Worm (Caenorhabditis elegans) whole organism, dauer: ENCODE measurements around the gene ech-6.

Experiments
- unc-62 ChIP-seq: sonication (generic microtip); optimal IDR thresholded peaks from 2 replicates; lab custom pipeline; 2017; ENCODE audit warnings: missing biosample characterization, missing genetic modification reagents, missing genetic modification characterization

Gene ech-6

ce11 chrIII:9775916-9776315 lies 23.2 kb upstream of the ech-6 start:
- no peak for TF ChIP-seq unc-62 (GFP tag; lab: Kevin White, UChicago)

- TF ChIP-seq unc-62 (GFP tag; lab: Kevin White, UChicago), result no peak
These were observed 19.7 kb upstream of the ech-6 start for ce11 chrIII:9772394-9772793.

ce11 chrIII:9770590-9770989 lies 17.9 kb upstream of the ech-6 start:
- TF ChIP-seq unc-62 (GFP tag; lab: Kevin White, UChicago), result no peak

- no peak for TF ChIP-seq unc-62 (GFP tag; lab: Kevin White, UChicago)
These were observed 15.3 kb upstream of the ech-6 start for ce11 chrIII:9768023-9768422.

ce11 chrIII:9767095-9767494 lies 14.4 kb upstream of the ech-6 start:
- no peak for TF ChIP-seq unc-62 (GFP tag; lab: Kevin White, UChicago)

ce11 chrIII:9766175-9766574 lies 13.5 kb upstream of the ech-6 start, which contains the start of gene cbp-1:
Gene cbp-1, plus strand, starts transcription at chrIII:9766509.
- no peak for TF ChIP-seq unc-62 (GFP tag; lab: Kevin White, UChicago)

- TF ChIP-seq unc-62 (GFP tag; lab: Kevin White, UChicago), result no peak
These were observed 12.8 kb upstream of the ech-6 start for ce11 chrIII:9765465-9765900.

ce11 chrIII:9764718-9765117 lies 12.0 kb upstream of the ech-6 start:
- TF ChIP-seq unc-62 (GFP tag; lab: Kevin White, UChicago), result no peak

ce11 chrIII:9762093-9762748 lies 9.5 kb upstream of the ech-6 start, which contains the start of gene gcc-2:
Gene gcc-2, minus strand, starts transcription at chrIII:9762143.
- TF ChIP-seq unc-62 (GFP tag; lab: Kevin White, UChicago), result no peak

ce11 chrIII:9760184-9760583 lies 7.5 kb upstream of the ech-6 start:
- TF ChIP-seq unc-62 (GFP tag; lab: Kevin White, UChicago), result no peak

- TF ChIP-seq unc-62 (GFP tag; lab: Kevin White, UChicago), result no peak
These were observed 6.2 kb upstream of the ech-6 start, which contains the start of gene rmd-1 for ce11 chrIII:9758848-9759247. Gene rmd-1, plus strand, starts transcription at chrIII:9759094.

- TF ChIP-seq unc-62 (GFP tag; lab: Kevin White, UChicago), result no peak
These were observed 4.7 kb upstream of the ech-6 start, which contains the start of gene vps-53 for ce11 chrIII:9757414-9757813. Gene vps-53, minus strand, starts transcription at chrIII:9757514.

ce11 chrIII:9751074-9751473 lies 1.6 kb downstream of the ech-6 start, which contains the start of gene T05G5.5:
Gene T05G5.5, minus strand, starts transcription at chrIII:9751432.
- TF ChIP-seq unc-62 (GFP tag; lab: Kevin White, UChicago), result no peak

- TF ChIP-seq unc-62 (GFP tag; lab: Kevin White, UChicago), result no peak
These were observed 4.0 kb downstream of the ech-6 start, which contains the start of gene T05G5.4 for ce11 chrIII:9748694-9749093. Gene T05G5.4, plus strand, starts transcription at chrIII:9748934.

- TF ChIP-seq unc-62 (GFP tag; lab: Kevin White, UChicago), result no peak
These were observed 5.5 kb downstream of the ech-6 start, which contains the start of the genes iff-1 and cdk-1 for ce11 chrIII:9747133-9747532. Gene iff-1, minus strand, starts transcription at chrIII:9747193. Gene cdk-1, plus strand, starts transcription at chrIII:9747472.

ce11 chrIII:9746665-9747064 lies 6.0 kb downstream of the ech-6 start:
- TF ChIP-seq unc-62 (GFP tag; lab: Kevin White, UChicago), result no peak

- no peak for TF ChIP-seq unc-62 (GFP tag; lab: Kevin White, UChicago)
These were observed 7.3 kb downstream of the ech-6 start for ce11 chrIII:9745333-9745897.
